Worm (Caenorhabditis elegans) whole organism, midembryonic: Measurements from ENCODE around the gene srh-293.

ENCODE experiments used
- T22C8.4 ChIP-seq: fragments of 200-800 bp; sonication (Bioruptor generic); IDR thresholded peaks from 2 replicates; pipeline ENCODE4 v1.3.6; 2022; ENCODE audit warnings: missing genetic modification characterization, missing compliant biosample characterization
- cog-1 ChIP-seq: sonication (generic microtip); optimal IDR thresholded peaks from 2 replicates; lab custom pipeline; 2016; ENCODE audit warnings: missing genetic modification characterization, missing compliant biosample characterization
- flt-1 ChIP-seq: fragments of 200-800 bp; sonication (Bioruptor generic); IDR thresholded peaks from 2 replicates; pipeline ENCODE4 v1.3.6; 2022; ENCODE audit warnings: missing genetic modification characterization, missing compliant biosample characterization
- klf-2 ChIP-seq: fragments of 200-800 bp; sonication (Bioruptor generic); conservative IDR thresholded peaks from 2 replicates; pipeline ENCODE4 v1.3.6; 2022; ENCODE audit warnings: missing genetic modification reagents, missing genetic modification characterization, missing compliant biosample characterization
- med-1 ChIP-seq: sonication (generic microtip); optimal IDR thresholded peaks from 2 replicates; lab custom pipeline; 2017; ENCODE audit warnings: missing genetic modification characterization, mild to moderate bottlenecking, missing compliant biosample characterization, antibody characterized with exemption, missing genetic modification reagents; ENCODE audit not compliant: insufficient read depth
- ref-1 ChIP-seq: fragments of 200-800 bp; sonication (Bioruptor generic); conservative IDR thresholded peaks from 2 replicates; pipeline ENCODE4 v1.3.6; 2022; ENCODE audit warnings: missing genetic modification reagents, missing genetic modification characterization, missing compliant biosample characterization
- tab-1 ChIP-seq: fragments of 200-800 bp; sonication (Bioruptor generic); IDR thresholded peaks from 2 replicates; pipeline ENCODE4 v1.3.6; 2022; ENCODE audit warnings: missing genetic modification characterization, missing compliant biosample characterization
- ztf-23 ChIP-seq: fragments of 200-800 bp; sonication (Bioruptor generic); IDR thresholded peaks from 2 replicates; pipeline ENCODE4 v1.3.6; 2022; ENCODE audit warnings: missing genetic modification reagents, missing genetic modification characterization, missing compliant biosample characterization
- ztf-29 ChIP-seq: fragments of 200-800 bp; sonication (Bioruptor generic); IDR thresholded peaks from 2 replicates; pipeline ENCODE4 v1.3.6; 2022; ENCODE audit warnings: missing genetic modification reagents, missing genetic modification characterization, missing compliant biosample characterization

The srh-293 gene

DNA sequence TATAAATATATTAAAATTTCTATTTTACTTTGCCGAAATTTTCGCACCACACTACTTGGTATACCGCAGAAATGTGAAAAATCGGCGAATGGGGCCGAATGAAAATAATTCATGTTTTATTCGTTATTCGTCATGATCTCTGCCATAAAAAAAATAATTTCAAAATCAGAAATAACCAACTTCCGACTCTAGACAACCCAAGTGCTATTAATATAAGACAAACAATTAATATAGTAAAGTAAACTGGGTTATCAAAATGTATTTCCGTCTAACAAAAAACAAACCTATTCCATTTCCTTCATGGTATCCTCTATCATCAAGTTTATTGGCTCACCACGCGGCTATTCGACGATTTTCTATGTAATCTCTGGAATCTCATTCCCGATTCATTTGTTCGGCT is at the start of gene srh-293:
TSS of gene srh-293 (plus strand) at position 301 of the 400 bp plus-strand sequence.
- TF ChIP-seq ztf-29 (GFP tag; lab: Robert Waterston, UW) (no peak), cog-1 (no peak), flt-1 (GFP tag; lab: Robert Waterston, UW) (no peak), klf-2 (GFP tag; lab: Robert Waterston, UW) (no peak)

DNA sequence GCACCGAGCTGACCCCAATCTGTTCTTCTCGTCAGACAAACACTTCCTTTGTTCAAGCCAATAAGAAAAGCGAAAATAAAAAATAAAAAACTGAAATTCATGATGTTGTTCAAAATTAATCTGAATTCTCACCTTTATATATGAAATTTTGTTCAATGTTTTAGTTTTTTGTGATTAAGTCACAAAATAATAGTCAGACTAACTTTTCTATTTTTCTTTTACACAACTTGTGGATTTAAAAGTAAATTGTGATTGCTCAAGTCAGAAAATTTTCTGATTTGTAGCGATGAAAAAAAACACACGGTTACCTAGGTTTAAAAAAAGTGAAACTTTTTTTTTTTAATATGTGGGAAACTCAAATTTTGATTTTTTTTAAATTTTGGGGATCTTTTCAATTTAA is 48.2 kb upstream of the srh-293 start, which contains the start of gene abf-3:
TSS of gene abf-3 (minus strand) at position 101 of the 400 bp plus-strand sequence.
- TF ChIP-seq T22C8.4, result no peak
- TF ChIP-seq cog-1, result no peak
- TF ChIP-seq ztf-29 (GFP tag; lab: Robert Waterston, UW), result no peak
- no peak for TF ChIP-seq med-1 (GFP tag; lab: Kevin White, UChicago)
- TF ChIP-seq ztf-23 (GFP tag; lab: Robert Waterston, UW), result no peak
- TF ChIP-seq klf-2 (GFP tag; lab: Robert Waterston, UW), result no peak
- TF ChIP-seq ref-1, result no peak
- no peak for TF ChIP-seq tab-1 (GFP tag; lab: Robert Waterston, UW)
- no peak for TF ChIP-seq flt-1 (GFP tag; lab: Robert Waterston, UW)

DNA sequence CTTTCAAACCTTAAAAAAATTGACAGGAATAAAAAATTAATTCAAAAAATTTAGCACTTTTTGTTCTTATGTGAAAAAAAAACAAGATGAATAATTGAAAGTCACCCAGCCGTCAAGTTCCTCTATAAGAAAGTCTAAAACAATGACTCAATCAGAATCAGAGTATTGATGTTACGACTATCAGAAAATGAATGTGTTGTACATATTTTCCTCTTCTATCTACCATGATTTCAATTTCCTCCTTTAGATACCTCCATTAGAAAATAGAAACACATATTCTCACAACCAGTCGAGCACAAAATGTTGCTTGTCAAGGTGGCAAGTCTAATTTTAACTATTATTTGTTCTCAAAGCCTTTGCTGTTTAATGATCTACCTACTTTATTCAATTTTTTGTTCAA is 46.0 kb upstream of the srh-293 start, which contains the start of gene srbc-48:
TSS of gene srbc-48 (plus strand) at position 301 of the 400 bp plus-strand sequence.
- TF ChIP-seq flt-1 (GFP tag; lab: Robert Waterston, UW) (no peak), T22C8.4 (no peak), ztf-23 (GFP tag; lab: Robert Waterston, UW) (no peak), tab-1 (GFP tag; lab: Robert Waterston, UW) (no peak), med-1 (GFP tag; lab: Kevin White, UChicago) (no peak), ztf-29 (GFP tag; lab: Robert Waterston, UW) (no peak), ref-1 (no peak), klf-2 (GFP tag; lab: Robert Waterston, UW) (no peak), cog-1 (no peak)

DNA sequence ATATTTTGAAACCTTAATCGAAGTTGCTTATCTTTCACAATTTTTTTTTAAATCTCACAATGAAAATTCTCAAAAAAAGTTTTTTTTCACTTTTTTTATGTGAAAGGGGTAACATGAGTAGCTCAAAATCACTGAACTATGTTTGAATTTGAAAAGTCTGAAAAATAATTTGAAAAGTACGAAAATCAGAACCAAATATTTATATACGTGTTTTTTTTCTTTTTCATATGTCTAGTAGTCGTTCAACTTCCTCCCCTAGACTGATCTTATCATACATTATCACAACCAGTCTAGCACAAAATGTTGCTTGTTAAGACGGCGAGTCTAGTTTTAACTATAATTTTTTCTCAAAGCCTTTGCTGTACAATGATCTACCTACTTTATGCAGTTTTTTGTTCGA is 44.5 kb upstream of the srh-293 start, which contains the start of gene srbc-49:
TSS of gene srbc-49 (plus strand) at position 301 of the 400 bp plus-strand sequence.
- TF ChIP-seq ztf-23 (GFP tag; lab: Robert Waterston, UW) (no peak), med-1 (GFP tag; lab: Kevin White, UChicago) (no peak), tab-1 (GFP tag; lab: Robert Waterston, UW) (no peak), ztf-29 (GFP tag; lab: Robert Waterston, UW) (no peak), flt-1 (GFP tag; lab: Robert Waterston, UW) (no peak), klf-2 (GFP tag; lab: Robert Waterston, UW) (no peak), ref-1 (no peak), cog-1 (no peak), T22C8.4 (no peak)

DNA sequence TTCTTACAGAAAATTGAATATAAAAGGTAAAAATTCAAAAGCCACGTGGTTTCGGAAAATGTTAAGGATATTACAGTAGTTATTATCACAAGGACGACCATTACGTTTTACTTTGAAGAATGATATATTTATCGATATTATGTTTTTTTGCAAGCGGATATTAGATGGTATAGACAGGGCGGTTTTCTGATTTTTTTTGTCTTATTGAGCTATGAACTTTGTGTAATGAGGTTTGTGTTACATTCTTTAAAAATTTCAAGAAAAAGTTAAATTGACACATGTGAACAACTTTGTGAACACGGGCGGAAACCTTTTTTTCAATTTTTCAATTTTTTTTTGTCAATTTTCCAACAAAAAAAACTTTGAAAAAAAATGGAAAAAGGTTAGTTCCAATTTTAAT is 41.1 kb upstream of the srh-293 start, which contains the start of gene srbc-50:
TSS of gene srbc-50 (minus strand) at position 101 of the 400 bp plus-strand sequence.
- TF ChIP-seq ztf-23 (GFP tag; lab: Robert Waterston, UW), result no peak
- no peak for TF ChIP-seq klf-2 (GFP tag; lab: Robert Waterston, UW)
- no peak for TF ChIP-seq ref-1
- no peak for TF ChIP-seq med-1 (GFP tag; lab: Kevin White, UChicago)
- TF ChIP-seq T22C8.4, result no peak
- no peak for TF ChIP-seq ztf-29 (GFP tag; lab: Robert Waterston, UW)
- no peak for TF ChIP-seq tab-1 (GFP tag; lab: Robert Waterston, UW)
- no peak for TF ChIP-seq cog-1
- TF ChIP-seq flt-1 (GFP tag; lab: Robert Waterston, UW), result no peak

DNA sequence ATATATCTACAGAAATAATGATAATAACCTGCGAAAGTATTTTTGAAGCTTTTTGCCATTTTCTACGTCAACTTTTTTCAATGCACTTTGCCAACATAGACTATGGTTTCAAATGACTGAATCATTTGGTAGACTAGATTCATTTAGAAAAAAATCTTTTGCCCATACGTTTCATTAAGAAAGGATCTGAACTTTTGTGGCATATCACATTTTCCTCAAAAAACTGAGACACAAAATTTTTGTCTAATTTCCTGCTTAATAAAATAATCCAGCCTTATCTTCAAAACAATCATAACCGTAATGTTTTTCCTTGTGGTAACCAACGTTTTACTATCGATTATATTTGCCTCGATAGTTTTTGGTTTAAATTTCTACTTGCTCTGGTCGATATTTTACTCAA is 39.8 kb upstream of the srh-293 start, which contains the start of gene srbc-51:
TSS of gene srbc-51 (plus strand) at position 301 of the 400 bp plus-strand sequence.
- TF ChIP-seq flt-1 (GFP tag; lab: Robert Waterston, UW) (no peak), T22C8.4 (no peak), med-1 (GFP tag; lab: Kevin White, UChicago) (no peak), klf-2 (GFP tag; lab: Robert Waterston, UW) (no peak), cog-1 (no peak)

DNA sequence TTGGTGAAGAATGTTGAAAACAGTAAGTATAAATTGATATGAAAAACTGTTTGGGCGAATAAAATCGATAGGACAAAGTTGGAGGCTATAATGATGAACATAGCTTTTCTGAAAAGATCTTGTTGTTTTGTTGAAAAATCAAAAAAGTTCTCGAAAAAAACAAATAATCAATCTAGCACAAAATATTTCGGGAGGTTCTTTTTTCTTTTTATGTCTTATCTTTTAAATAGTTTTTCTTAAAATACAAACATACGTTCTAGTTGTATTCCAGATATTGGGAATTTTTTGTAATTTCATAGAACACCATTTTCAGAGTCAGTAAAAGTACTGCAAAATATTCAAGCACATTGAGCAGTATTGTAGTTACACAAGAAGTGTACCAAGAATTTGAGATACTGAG is 36.0 kb upstream of the srh-293 start, which contains the start of gene srbc-55:
TSS of gene srbc-55 (minus strand) at position 101 of the 400 bp plus-strand sequence.
- TF ChIP-seq tab-1 (GFP tag; lab: Robert Waterston, UW), result no peak
- no peak for TF ChIP-seq ztf-29 (GFP tag; lab: Robert Waterston, UW)
- TF ChIP-seq T22C8.4, result no peak
- no peak for TF ChIP-seq cog-1
- no peak for TF ChIP-seq klf-2 (GFP tag; lab: Robert Waterston, UW)
- TF ChIP-seq ref-1, result no peak
- no peak for TF ChIP-seq flt-1 (GFP tag; lab: Robert Waterston, UW)
- TF ChIP-seq ztf-23 (GFP tag; lab: Robert Waterston, UW), result no peak
- no peak for TF ChIP-seq med-1 (GFP tag; lab: Kevin White, UChicago)

DNA sequence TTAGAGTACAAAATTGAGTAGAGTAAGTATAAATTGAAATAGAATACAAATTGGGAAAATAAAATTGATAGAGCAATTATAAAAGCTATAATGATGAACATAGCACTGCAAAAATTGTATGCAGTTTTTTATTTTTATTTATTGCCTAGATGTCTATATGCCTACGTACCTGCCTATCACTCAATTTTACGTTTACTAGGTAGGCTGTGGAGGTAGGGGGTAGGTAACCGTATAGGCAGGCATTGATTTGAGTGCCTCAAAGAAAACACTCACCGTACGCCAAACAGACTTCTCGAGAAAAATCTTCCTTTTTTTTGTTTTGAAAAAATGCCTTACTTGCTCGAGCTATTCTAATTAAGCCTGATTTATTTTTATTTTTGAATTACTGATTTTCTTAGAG is 34.4 kb upstream of the srh-293 start, which contains the start of gene srbc-56:
TSS of gene srbc-56 (minus strand) at position 101 of the 400 bp plus-strand sequence.
- TF ChIP-seq cog-1, result no peak
- no peak for TF ChIP-seq med-1 (GFP tag; lab: Kevin White, UChicago)
- TF ChIP-seq ref-1, result no peak
- no peak for TF ChIP-seq ztf-23 (GFP tag; lab: Robert Waterston, UW)
- no peak for TF ChIP-seq flt-1 (GFP tag; lab: Robert Waterston, UW)
- TF ChIP-seq ztf-29 (GFP tag; lab: Robert Waterston, UW), result no peak
- TF ChIP-seq tab-1 (GFP tag; lab: Robert Waterston, UW), result no peak
- TF ChIP-seq T22C8.4, result no peak
- TF ChIP-seq klf-2 (GFP tag; lab: Robert Waterston, UW), result no peak

DNA sequence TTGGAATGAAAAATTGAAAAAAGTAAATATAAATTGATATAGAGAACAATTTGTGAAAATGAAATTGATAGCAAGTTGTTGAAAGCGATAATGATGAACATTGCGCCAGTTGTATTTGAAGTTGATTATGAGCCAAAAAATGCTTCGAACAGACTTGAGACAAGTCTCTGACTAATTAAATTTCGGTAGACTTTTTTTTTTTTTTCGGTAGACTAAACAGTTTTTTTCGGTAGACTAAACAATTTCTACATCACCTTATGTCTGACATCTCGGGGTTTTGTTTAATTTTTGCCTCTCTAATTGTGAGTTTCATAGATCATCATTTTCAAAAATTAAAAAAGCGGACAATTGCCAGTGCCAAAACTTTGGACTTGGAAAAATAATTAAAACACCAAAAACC is 32.3 kb upstream of the srh-293 start, which contains the start of gene srbc-54:
TSS of gene srbc-54 (minus strand) at position 101 of the 400 bp plus-strand sequence.
- TF ChIP-seq med-1 (GFP tag; lab: Kevin White, UChicago), result no peak

DNA sequence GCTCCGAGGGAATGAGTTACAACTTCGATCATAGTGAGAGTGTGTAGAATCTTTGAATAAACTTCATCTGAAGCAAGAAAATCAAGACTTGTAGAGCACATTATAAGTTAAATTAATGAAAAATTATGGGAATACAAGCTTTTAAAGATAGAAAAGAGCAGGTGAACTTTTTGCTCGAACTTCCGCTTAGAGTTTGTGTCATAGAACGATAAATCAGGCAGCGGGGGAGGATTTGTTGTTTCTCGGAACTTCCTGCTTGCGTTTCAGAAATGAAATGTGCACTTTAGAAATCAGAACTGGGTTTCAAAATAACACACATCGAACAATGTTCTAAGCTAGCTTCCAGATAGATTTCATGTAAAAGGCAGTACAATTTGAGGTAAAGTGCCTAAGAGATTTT is 24.8 kb upstream of the srh-293 start, which contains the start of gene srh-149:
TSS of gene srh-149 (minus strand) at position 101 of the 400 bp plus-strand sequence.
- TF ChIP-seq cog-1 (no peak), flt-1 (GFP tag; lab: Robert Waterston, UW) (no peak), klf-2 (GFP tag; lab: Robert Waterston, UW) (no peak), ztf-23 (GFP tag; lab: Robert Waterston, UW) (no peak), ref-1 (no peak), med-1 (GFP tag; lab: Kevin White, UChicago) (no peak), T22C8.4 (no peak), ztf-29 (GFP tag; lab: Robert Waterston, UW) (no peak), tab-1 (GFP tag; lab: Robert Waterston, UW) (no peak)
